Worm (Caenorhabditis elegans) whole organism, early embryonic: ENCODE results near the gene F55G7.5.

Experiments
- B0310.2 ChIP-seq: sonication (generic microtip); optimal IDR thresholded peaks from 2 replicates; lab custom pipeline; 2016; ENCODE audit warnings: mild to moderate bottlenecking, missing genetic modification characterization, missing compliant biosample characterization
- aly-1 ChIP-seq: sonication (generic microtip); optimal IDR thresholded peaks from 2 replicates; lab custom pipeline; 2016; ENCODE audit warnings: missing genetic modification characterization, missing compliant biosample characterization
- ama-1 ChIP-seq: fragments of 150-350 bp; optimal IDR thresholded peaks from 2 replicates; lab custom pipeline; 2014
- ceh-13 ChIP-seq: fragments of 200-800 bp; sonication (Bioruptor generic); optimal IDR thresholded peaks from 2 replicates; lab custom pipeline; 2018; ENCODE audit warnings: mild to moderate bottlenecking, missing genetic modification characterization, missing compliant biosample characterization
- ceh-36 ChIP-seq: sonication (generic microtip); optimal IDR thresholded peaks from 2 replicates; lab custom pipeline; 2016; ENCODE audit warnings: missing genetic modification characterization, inconsistent platforms, missing compliant biosample characterization
- ets-7 ChIP-seq: sonication (generic microtip); optimal IDR thresholded peaks from 2 replicates; lab custom pipeline; 2016; ENCODE audit warnings: missing genotype, missing genetic modification characterization, missing compliant biosample characterization
- flt-1 ChIP-seq: fragments of 200-800 bp; sonication (Bioruptor generic); IDR thresholded peaks from 2 replicates; pipeline ENCODE4 v1.3.6; 2022; ENCODE audit warnings: missing genetic modification characterization, missing compliant biosample characterization
- hmg-4 ChIP-seq: fragments of 200-800 bp; sonication (Bioruptor generic); optimal IDR thresholded peaks from 2 replicates; lab custom pipeline; 2018; ENCODE audit warnings: mild to moderate bottlenecking, missing genetic modification characterization, missing compliant biosample characterization
- hnd-1 ChIP-seq: sonication (generic microtip); optimal IDR thresholded peaks from 2 replicates; lab custom pipeline; 2016; ENCODE audit warnings: missing genetic modification characterization, missing compliant biosample characterization
- pes-1 ChIP-seq: fragments of 200-800 bp; sonication (Bioruptor generic); IDR thresholded peaks from 2 replicates; pipeline ENCODE4 v1.3.6; 2022; ENCODE audit warnings: missing genetic modification reagents, missing genetic modification characterization, missing compliant biosample characterization
- scrt-1 ChIP-seq: fragments of 200-800 bp; sonication (Bioruptor generic); IDR thresholded peaks from 2 replicates; pipeline ENCODE4 v1.3.6; 2022; ENCODE audit warnings: missing genetic modification characterization, missing compliant biosample characterization
- tbx-11 ChIP-seq: fragments of 200-800 bp; sonication (Bioruptor generic); IDR thresholded peaks from 2 replicates; pipeline ENCODE4 v1.3.6; 2022; ENCODE audit warnings: missing genetic modification characterization, missing compliant biosample characterization
- tbx-37 ChIP-seq: fragments of 200-800 bp; sonication (Bioruptor generic); conservative IDR thresholded peaks from 2 replicates; pipeline ENCODE4 v1.3.6; 2022; ENCODE audit warnings: missing genetic modification reagents, missing genetic modification characterization, missing compliant biosample characterization

DNA sequence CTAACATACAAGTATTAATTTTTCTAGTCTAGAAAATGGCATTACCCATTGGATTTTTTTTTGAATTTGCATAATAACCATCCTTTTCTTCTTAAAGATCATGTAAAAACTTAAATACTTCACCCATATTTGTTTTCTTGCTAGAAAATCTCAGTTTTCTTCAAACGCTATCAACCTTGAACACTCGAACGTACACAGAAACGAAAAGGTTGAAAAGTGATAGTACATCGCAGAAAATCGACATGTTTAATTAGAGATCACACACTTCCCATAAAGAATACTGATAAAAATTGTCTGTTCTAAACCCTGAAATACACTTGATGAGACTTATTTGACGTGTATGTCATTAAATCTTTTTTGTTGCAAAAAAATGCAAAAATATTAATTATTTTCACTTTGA is 11.1 kb downstream of the F55G7.5 start, which contains the start of gene F55G7.4:
- TF ChIP-seq hnd-1 (tag; lab: Kevin White, UChicago) (no peak), ama-1 (no peak), tbx-11 (GFP tag; lab: Robert Waterston, UW) (no peak), flt-1 (GFP tag; lab: Robert Waterston, UW) (no peak), tbx-37 (no peak), ceh-13 (GFP tag; lab: Kevin White, UChicago) (no peak), scrt-1 (GFP tag; lab: Robert Waterston, UW) (no peak), B0310.2 (tag; lab: Kevin White, UChicago) (no peak), hmg-4 (GFP tag; lab: Kevin White, UChicago) (no peak), aly-1 (no peak), ceh-36 (tag; lab: Kevin White, UChicago) (no peak), pes-1 (GFP tag; lab: Robert Waterston, UW) (no peak), ets-7 (tag; lab: Kevin White, UChicago) (no peak)
